Fruit fly (Drosophila melanogaster) S2 (cell line): ENCODE results near the gene CG12746.

Experiments
- CG8478 ChIP-seq: fragments of >200 bp; optimal IDR thresholded peaks from 2 replicates; lab custom pipeline; 2018
- CTCF ChIP-seq, 2 experiments: fragments of >200 bp; optimal IDR thresholded peaks; 2 replicates each; lab custom pipeline; 2018

- TF ChIP-seq CG8478 (lab: Kevin White, UChicago) (no peak), CTCF (optimal IDR thresholded peaks at IDR 0.05; lab: Kevin White, UChicago) (no peak)
These were observed 27.4 kb downstream of the CG12746 start for dm6 chr3R:5592009-5592572.
